Fruit fly (Drosophila melanogaster) S2 (cell line): ENCODE results near the gene Wnt10.

Experiments used
- CG8478 ChIP-seq: fragments of >200 bp; optimal IDR thresholded peaks from 2 replicates; lab custom pipeline; 2018
- CTCF ChIP-seq, 2 experiments: fragments of >200 bp; optimal IDR thresholded peaks; 2 replicates each; lab custom pipeline; 2018

DNA sequence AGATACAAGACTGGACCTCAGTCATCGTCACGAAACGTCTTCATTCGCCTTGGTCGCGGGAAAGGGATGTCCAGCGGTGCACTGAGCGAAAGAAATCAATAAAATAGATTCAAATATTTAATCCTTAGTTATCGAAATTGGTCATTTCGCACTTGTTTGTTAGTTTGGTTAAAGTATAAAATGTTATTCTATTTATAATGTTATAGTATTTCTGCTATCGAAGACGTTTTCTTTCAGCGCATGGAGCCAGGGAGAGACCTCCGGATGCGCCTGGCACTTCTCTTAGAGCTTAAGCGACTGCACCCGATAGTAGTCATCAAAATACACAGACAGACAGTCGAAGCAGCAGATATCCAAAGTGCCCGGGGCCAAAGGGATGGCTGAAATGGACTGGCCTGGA, 40.2 kb upstream of the Wnt10 start:
- TF ChIP-seq CG8478 (lab: Kevin White, UChicago) = no peak
- TF ChIP-seq CTCF (optimal IDR thresholded peaks at IDR 0.05; lab: Kevin White, UChicago) = no peak
